Fruit fly (Drosophila melanogaster) whole organism, adult: ENCODE data around the gene Msr-110.

ENCODE experiments used
- CG12768 ChIP-seq: fragments of 200-800 bp; sonication (Bioruptor generic); optimal IDR thresholded peaks from 2 replicates; lab custom pipeline; 2017; ENCODE audit warnings: missing biosample characterization, missing genetic modification characterization, mild to moderate bottlenecking, moderate library complexity, missing genetic modification reagents
- CG14711 ChIP-seq: fragments of 200-800 bp; sonication (Bioruptor generic); optimal IDR thresholded peaks from 2 replicates; lab custom pipeline; 2018; ENCODE audit warnings: missing biosample characterization, mild to moderate bottlenecking, missing genetic modification characterization, moderate library complexity
- CG1620 ChIP-seq: fragments of 200-800 bp; sonication (Bioruptor generic); optimal IDR thresholded peaks from 2 replicates; lab custom pipeline; 2016; ENCODE audit warnings: missing biosample characterization, missing genetic modification characterization
- CG7045 ChIP-seq: fragments of 200-800 bp; sonication (Bioruptor generic); optimal IDR thresholded peaks from 2 replicates; lab custom pipeline; 2017; ENCODE audit warnings: missing biosample characterization, mild to moderate bottlenecking, missing genetic modification characterization
- CG7101 ChIP-seq: fragments of 200-800 bp; sonication (Bioruptor generic); optimal IDR thresholded peaks from 2 replicates; lab custom pipeline; 2018; ENCODE audit warnings: missing biosample characterization, mild to moderate bottlenecking, missing genetic modification characterization, moderate library complexity
- Crg-1 ChIP-seq: fragments of 200-800 bp; sonication (Bioruptor generic); optimal IDR thresholded peaks from 2 replicates; lab custom pipeline; 2016; ENCODE audit warnings: missing biosample characterization, missing genetic modification characterization
- Hr96 ChIP-seq: fragments of 200-800 bp; sonication (Bioruptor generic); optimal IDR thresholded peaks from 2 replicates; lab custom pipeline; 2016; ENCODE audit warnings: missing biosample characterization, missing genetic modification characterization
- Mnt ChIP-seq: fragments of 200-800 bp; sonication (Bioruptor generic); optimal IDR thresholded peaks from 2 replicates; lab custom pipeline; 2016; ENCODE audit warnings: missing biosample characterization, mild to moderate bottlenecking, missing genetic modification characterization
- bab1 ChIP-seq: fragments of 200-800 bp; sonication (Bioruptor generic); optimal IDR thresholded peaks from 3 replicates; lab custom pipeline; 2019; ENCODE audit warnings: missing biosample characterization, mild to moderate bottlenecking, missing genetic modification characterization, moderate library complexity
- cic ChIP-seq: fragments of 200-800 bp; sonication (Bioruptor generic); optimal IDR thresholded peaks from 2 replicates; lab custom pipeline; 2017; ENCODE audit warnings: missing biosample characterization, mild to moderate bottlenecking, missing genetic modification characterization, moderate library complexity
- kay ChIP-seq: fragments of 200-800 bp; sonication (Bioruptor generic); peaks from one replicate; lab custom pipeline; 2016; ENCODE audit warnings: missing biosample characterization, missing genetic modification characterization, borderline replicate concordance
- ovo ChIP-seq: fragments of 200-800 bp; sonication (Bioruptor generic); optimal IDR thresholded peaks from 2 replicates; lab custom pipeline; 2016; ENCODE audit warnings: missing biosample characterization, missing genetic modification characterization
- tj ChIP-seq: fragments of 200-800 bp; sonication (Bioruptor generic); optimal IDR thresholded peaks from 3 replicates; lab custom pipeline; 2017; ENCODE audit warnings: missing biosample characterization, mild to moderate bottlenecking, missing genetic modification characterization, moderate library complexity

dm6 chr3L:5617395-5617794, 40.2 kb upstream of the Msr-110 start:
- TF ChIP-seq CG1620 (GFP tag; lab: Kevin White, UChicago) (no peak), ovo (no peak), CG14711 (tag; lab: Kevin White, UChicago) (no peak), cic (GFP tag; lab: Kevin White, UChicago) (no peak), kay (GFP tag; lab: Kevin White, UChicago) (no peak), CG7101 (tag; lab: Kevin White, UChicago) (no peak), Crg-1 (GFP tag; lab: Kevin White, UChicago) (no peak), Mnt (no peak), CG12768 (GFP tag; lab: Kevin White, UChicago) (no peak), CG7045 (no peak), bab1 (GFP tag; lab: Kevin White, UChicago) (no peak), tj (GFP tag; lab: Kevin White, UChicago) (no peak), Hr96 (GFP tag; lab: Kevin White, UChicago) (no peak)
